Worm (Caenorhabditis elegans): ENCODE results near the gene fan-1.

ce11 chrIV:6502725-6503124, 45.8 kb upstream of the fan-1 start:
- TF ChIP-seq xbp-1 (tag; optimal IDR thresholded peaks at IDR 0.05) (no peak), mdl-1 (tag; optimal IDR thresholded peaks at IDR 0.05) (no peak), ztf-11 (tag; optimal IDR thresholded peaks at IDR 0.05) (no peak), egl-27 (tag; optimal IDR thresholded peaks at IDR 0.05) (no peak), unc-98 (GFP tag; IDR thresholded peaks at IDR 0.05) (no peak), pqm-1 (tag; optimal IDR thresholded peaks at IDR 0.05) (no peak), alr-1 (tag; optimal IDR thresholded peaks at IDR 0.05; ENCODE audit: borderline replicate concordance) (no peak)
